Fruit fly (Drosophila melanogaster) whole organism, wandering third instar larva: ENCODE measurements around the gene ush.

Source experiments
- CG32264 ChIP-seq: fragments of 200-800 bp; sonication (Bioruptor generic); optimal IDR thresholded peaks from 2 replicates; lab custom pipeline; 2016; ENCODE audit warnings: missing biosample characterization, missing genetic modification characterization
- CG9705 ChIP-seq: fragments of 200-800 bp; sonication (Bioruptor generic); optimal IDR thresholded peaks from 2 replicates; lab custom pipeline; 2018; ENCODE audit warnings: missing biosample characterization, mild to moderate bottlenecking, missing genetic modification characterization
- Dfd ChIP-seq: fragments of >200 bp; optimal IDR thresholded peaks from 2 replicates; lab custom pipeline; 2017; ENCODE audit warnings: missing biosample characterization, missing genetic modification characterization
- Dif ChIP-seq: fragments of 200-275, 200-300 bp; sonication (Bioruptor generic); optimal IDR thresholded peaks from 2 replicates; lab custom pipeline; 2018; ENCODE audit warnings: missing biosample characterization, missing genetic modification characterization; ENCODE audit not compliant: partially characterized antibody
- GATAd ChIP-seq: sonication (Bioruptor generic); optimal IDR thresholded peaks from 2 replicates; lab custom pipeline; 2016; ENCODE audit warnings: missing biosample characterization, missing genetic modification characterization
- HLH106 ChIP-seq: fragments of 200-800 bp; optimal IDR thresholded peaks from 3 replicates; lab custom pipeline; 2019; ENCODE audit warnings: missing biosample characterization, mild to moderate bottlenecking, missing genetic modification characterization, moderate library complexity
- Hnf4 ChIP-seq: fragments of 200-800 bp; sonication (Bioruptor generic); optimal IDR thresholded peaks from 2 replicates; lab custom pipeline; 2016; ENCODE audit warnings: missing biosample characterization, mild to moderate bottlenecking, missing genetic modification characterization
- Hr83 ChIP-seq: fragments of 200-300 bp; sonication (Bioruptor generic); optimal IDR thresholded peaks from 2 replicates; lab custom pipeline; 2016; ENCODE audit warnings: missing biosample characterization, mild to moderate bottlenecking, missing genetic modification characterization, moderate library complexity; ENCODE audit not compliant: poor library complexity, severe bottlenecking
- Jra ChIP-seq: sonication (Bioruptor generic); optimal IDR thresholded peaks from 2 replicates; lab custom pipeline; 2016; ENCODE audit warnings: missing biosample characterization, missing genetic modification characterization
- Myc ChIP-seq: fragments of >200 bp; optimal IDR thresholded peaks from 2 replicates; lab custom pipeline; 2017
- N ChIP-seq: fragments of >200 bp; optimal IDR thresholded peaks from 2 replicates; lab custom pipeline; 2018; ENCODE audit warnings: missing biosample characterization, missing external identifiers, missing genetic modification characterization
- OdsH ChIP-seq: fragments of 200-800 bp; sonication (Bioruptor generic); optimal IDR thresholded peaks from 2 replicates; lab custom pipeline; 2016; ENCODE audit warnings: missing biosample characterization, mild to moderate bottlenecking, missing genetic modification characterization
- Rel ChIP-seq, 2 experiments: fragments of 200-800 bp; sonication (Bioruptor generic) in 1 of 2; optimal IDR thresholded peaks; 2 replicates in 1 of 2; 3 replicates in 1 of 2; lab custom pipeline; 2016 to 2019; ENCODE audit warnings: mild to moderate bottlenecking in 2 of 2, missing biosample characterization in 2 of 2, missing genetic modification characterization in 2 of 2, moderate library complexity in 1 of 2
- Sp1 ChIP-seq: fragments of 200-800 bp; sonication (Bioruptor generic); optimal IDR thresholded peaks from 3 replicates; lab custom pipeline; 2019; ENCODE audit warnings: missing biosample characterization, mild to moderate bottlenecking, missing genetic modification characterization, moderate library complexity
- br ChIP-seq: fragments of 200-800 bp; sonication (Bioruptor generic); optimal IDR thresholded peaks from 2 replicates; lab custom pipeline; 2016; ENCODE audit warnings: missing biosample characterization, missing genetic modification characterization
- dmrt93B ChIP-seq: fragments of 200-800 bp; sonication (Bioruptor generic); optimal IDR thresholded peaks from 2 replicates; lab custom pipeline; 2018; ENCODE audit warnings: missing biosample characterization, mild to moderate bottlenecking, missing genetic modification characterization
- dsf ChIP-seq: sonication (Bioruptor generic); optimal IDR thresholded peaks from 2 replicates; lab custom pipeline; 2016; ENCODE audit warnings: missing biosample characterization, missing genetic modification characterization, borderline replicate concordance
- ey ChIP-seq: fragments of 200-800 bp; sonication (Bioruptor generic); optimal IDR thresholded peaks from 2 replicates; lab custom pipeline; 2016; ENCODE audit warnings: missing biosample characterization, missing genetic modification characterization
- foxo ChIP-seq, 2 experiments: fragments of 200-800 bp; sonication (Bioruptor generic); optimal IDR thresholded peaks; 2 replicates in 1 of 2; 3 replicates in 1 of 2; lab custom pipeline; 2016 to 2017; ENCODE audit warnings: missing biosample characterization in 2 of 2, missing genetic modification characterization in 2 of 2
- fru ChIP-seq: fragments of 200-800 bp; sonication (Bioruptor generic); optimal IDR thresholded peaks from 3 replicates; lab custom pipeline; 2016; ENCODE audit warnings: missing biosample characterization, mild to moderate bottlenecking, missing genetic modification characterization
- h ChIP-seq: fragments of 200-800 bp; sonication (Bioruptor generic); optimal IDR thresholded peaks from 3 replicates; lab custom pipeline; 2016; ENCODE audit warnings: missing biosample characterization, mild to moderate bottlenecking, missing genetic modification characterization
- jim ChIP-seq: fragments of 175-275, 200-325 bp; sonication (Bioruptor generic); optimal IDR thresholded peaks from 2 replicates; lab custom pipeline; 2016; ENCODE audit warnings: missing biosample characterization, mild to moderate bottlenecking, missing genetic modification characterization
- lola ChIP-seq: fragments of >200 bp; optimal IDR thresholded peaks from 2 replicates; lab custom pipeline; 2017; ENCODE audit warnings: missing biosample characterization, missing genetic modification characterization
- psq ChIP-seq: fragments of 200-800 bp; sonication (Bioruptor generic); optimal IDR thresholded peaks from 3 replicates; lab custom pipeline; 2017; ENCODE audit warnings: missing biosample characterization, mild to moderate bottlenecking, missing genetic modification characterization, moderate library complexity
- rgr ChIP-seq: fragments of 200-800 bp; sonication (Bioruptor generic); optimal IDR thresholded peaks from 3 replicates; lab custom pipeline; 2016; ENCODE audit warnings: missing biosample characterization, mild to moderate bottlenecking, missing genetic modification characterization
- sv ChIP-seq: fragments of 200-800 bp; sonication (Bioruptor generic); optimal IDR thresholded peaks from 3 replicates; lab custom pipeline; 2016; ENCODE audit warnings: missing biosample characterization, missing genetic modification characterization
- tai ChIP-seq: sonication (Bioruptor generic); optimal IDR thresholded peaks from 2 replicates; lab custom pipeline; 2016; ENCODE audit warnings: missing biosample characterization, missing genetic modification characterization
- usp ChIP-seq: fragments of >200 bp; optimal IDR thresholded peaks from 2 replicates; lab custom pipeline; 2017; ENCODE audit warnings: missing biosample characterization, missing genetic modification characterization
- woc ChIP-seq: sonication (Bioruptor generic); optimal IDR thresholded peaks from 2 replicates; lab custom pipeline; 2016; ENCODE audit warnings: missing biosample characterization, mild to moderate bottlenecking, missing genetic modification characterization

The ush gene

dm6 chr2L:520331-521000 lies 44.4 kb downstream of the ush start:
- TF ChIP-seq CG32264 (no peak), Dif (GFP tag; lab: Kevin White, UChicago) (no peak), jim (GFP tag; lab: Kevin White, UChicago) (no peak), Hr83 (GFP tag; lab: Kevin White, UChicago) (no peak), lola (GFP tag; lab: Kevin White, UChicago) (no peak), Myc (lab: Kevin White, UChicago) (no peak), dsf (GFP tag; lab: Kevin White, UChicago) (no peak), ey (GFP tag; lab: Kevin White, UChicago) (peak; percentile 44), h (GFP tag; lab: Kevin White, UChicago) (peak; percentile 41), fru (GFP tag; lab: Kevin White, UChicago) (peak; percentile 64), foxo (GFP tag; optimal IDR thresholded peaks at IDR 0.05; lab: Kevin White, UChicago) (peak in 1 of 2 experiments; percentile 38), CG9705 (no peak), br (GFP tag; lab: Kevin White, UChicago) (peak; percentile 48), Hnf4 (GFP tag; lab: Kevin White, UChicago) (peak; percentile 27), tai (GFP tag; lab: Kevin White, UChicago) (no peak), Dfd (GFP tag; lab: Kevin White, UChicago) (no peak), psq (GFP tag; lab: Kevin White, UChicago) (peak; percentile 15), Sp1 (GFP tag; lab: Kevin White, UChicago) (peak; percentile 5), woc (GFP tag; lab: Kevin White, UChicago) (no peak), sv (GFP tag; lab: Kevin White, UChicago) (peak; percentile 68), GATAd (GFP tag; lab: Kevin White, UChicago) (no peak), rgr (peak; percentile 47), HLH106 (tag; lab: Kevin White, UChicago) (no peak)

- TF ChIP-seq br (GFP tag; lab: Kevin White, UChicago) (no peak), N (GFP tag; lab: Kevin White, UChicago) (no peak), Hr83 (GFP tag; lab: Kevin White, UChicago) (no peak), Myc (lab: Kevin White, UChicago) (no peak)
These were observed 45.2 kb downstream of the ush start for dm6 chr2L:521001-521827.

- TF ChIP-seq foxo (GFP tag; optimal IDR thresholded peaks at IDR 0.05; lab: Kevin White, UChicago) (peak in 1 of 2 experiments; percentile 6), usp (GFP tag; lab: Kevin White, UChicago) (no peak), OdsH (GFP tag; lab: Kevin White, UChicago) (peak; percentile 27), sv (GFP tag; lab: Kevin White, UChicago) (peak; percentile 51), lola (GFP tag; lab: Kevin White, UChicago) (no peak), Jra (GFP tag; lab: Kevin White, UChicago) (no peak), h (GFP tag; lab: Kevin White, UChicago) (peak; percentile 35)
These were observed 46.1 kb downstream of the ush start for dm6 chr2L:521940-522632.

- no peak for TF ChIP-seq fru (GFP tag; lab: Kevin White, UChicago)
- TF ChIP-seq CG9705: no peak
- TF ChIP-seq GATAd (GFP tag; lab: Kevin White, UChicago): no peak
- peak; percentile 27 for TF ChIP-seq br (GFP tag; lab: Kevin White, UChicago)
- TF ChIP-seq h (GFP tag; lab: Kevin White, UChicago): peak; percentile 44
- TF ChIP-seq Hnf4 (GFP tag; lab: Kevin White, UChicago): peak; percentile 43
- no peak for TF ChIP-seq usp (GFP tag; lab: Kevin White, UChicago)
- TF ChIP-seq HLH106 (tag; lab: Kevin White, UChicago): peak; percentile 24
- TF ChIP-seq rgr: peak; percentile 37
- no peak for TF ChIP-seq Rel (GFP tag; optimal IDR thresholded peaks at IDR 0.05; lab: Kevin White, UChicago)
- no peak for TF ChIP-seq Rel (tag; optimal IDR thresholded peaks at IDR 0.05; lab: Kevin White, UChicago)
- TF ChIP-seq Sp1 (GFP tag; lab: Kevin White, UChicago): peak; percentile 5
- no peak for TF ChIP-seq lola (GFP tag; lab: Kevin White, UChicago)
- no peak for TF ChIP-seq N (GFP tag; lab: Kevin White, UChicago)
- peak in 1 of 2 experiments; percentile 64 for TF ChIP-seq foxo (GFP tag; optimal IDR thresholded peaks at IDR 0.05; lab: Kevin White, UChicago)
- peak; percentile 1 for TF ChIP-seq dmrt93B (GFP tag; lab: Kevin White, UChicago)
These were observed 46.7 kb downstream of the ush start for dm6 chr2L:522752-523151.
